Worm (Caenorhabditis elegans): Measurements from ENCODE around the gene lelo-2.

- TF ChIP-seq elt-3 (tag; optimal IDR thresholded peaks at IDR 0.05) (no peak), lsy-2 (tag; optimal IDR thresholded peaks at IDR 0.05) (no peak), nhr-76 (tag; optimal IDR thresholded peaks at IDR 0.05) (no peak), blmp-1 (tag; optimal IDR thresholded peaks at IDR 0.05) (no peak), nhr-28 (tag; optimal IDR thresholded peaks at IDR 0.05) (no peak), nhr-2 (tag; optimal IDR thresholded peaks at IDR 0.05) (no peak), mep-1 (tag; optimal IDR thresholded peaks at IDR 0.05) (no peak), unc-62 (GFP tag; optimal IDR thresholded peaks at IDR 0.05) (no peak), zip-8 (tag; optimal IDR thresholded peaks at IDR 0.05) (no peak)
These were observed 35.3 kb downstream of the lelo-2 start, which contains the start of gene pals-17 for ce11 chrIII:1391752-1392151.

All from whole organism, mixed stage, embryonic.